Comparison of ENCODE assay signal across 1 fruit fly cellular context in genomic region chr3L:7601122-7601841, dm6.
TF ChIP-seq lines count a peak whose summit lies in the region.

No protein-coding gene starts in this region.

TF ChIP-seq in whole organism, embryonic, 481 proteins besides CTCF, POLR2A, EP300 and RAD21 (continued from another document):
- TF ChIP-seq CG8359 (GFP tag; optimal IDR thresholded peaks at IDR 0.05; lab: Kevin White, UChicago; ENCODE audit: borderline replicate concordance) (no peak), CG7357 (GFP tag; IDR thresholded peaks at IDR 0.05; lab: Robert Waterston, UW) (0 out of 3 replicates have a peak, but pooled peaks have one; percentile 18), D19B (GFP tag; optimal IDR thresholded peaks at IDR 0.05; lab: Kevin White, UChicago) (no peak), CG10959 (GFP tag; IDR thresholded peaks at IDR 0.05; lab: Robert Waterston, UW) (peak; percentile 10; the same call in 1 of the 2 replicates), grau (tag; optimal IDR thresholded peaks at IDR 0.05; lab: Kevin White, UChicago) (no peak), dysf (GFP tag; IDR thresholded peaks at IDR 0.05; lab: Robert Waterston, UW) (0 out of 3 replicates have a peak, but pooled peaks have one; percentile 23), CHES-1-like (GFP tag; optimal IDR thresholded peaks at IDR 0.05; lab: Kevin White, UChicago) (no peak), CG3995 (GFP tag; optimal IDR thresholded peaks at IDR 0.05; lab: Kevin White, UChicago) (no peak), pnt (GFP tag; optimal IDR thresholded peaks at IDR 0.05; lab: Kevin White, UChicago) (no peak), gcm2 (GFP tag; optimal IDR thresholded peaks at IDR 0.05; lab: Kevin White, UChicago) (no peak), CG13296 (GFP tag; optimal IDR thresholded peaks at IDR 0.05; lab: Kevin White, UChicago) (no peak), bcd (GFP tag; optimal IDR thresholded peaks at IDR 0.05; lab: Kevin White, UChicago) (no peak), CG11504 (tag; optimal IDR thresholded peaks at IDR 0.05; lab: Kevin White, UChicago) (peak; percentile 56), CG30431 (GFP tag; optimal IDR thresholded peaks at IDR 0.05; lab: Kevin White, UChicago) (no peak), bigmax (GFP tag; optimal IDR thresholded peaks at IDR 0.05; lab: Kevin White, UChicago) (no peak), Neu2 (GFP tag; optimal IDR thresholded peaks at IDR 0.05; lab: Kevin White, UChicago; ENCODE audit: borderline replicate concordance) (no peak), lilli (GFP tag; optimal IDR thresholded peaks at IDR 0.05; lab: Kevin White, UChicago) (no peak), BEAF-32 (GFP tag; optimal IDR thresholded peaks at IDR 0.05; lab: Kevin White, UChicago) (no peak), Bgb (GFP tag; IDR thresholded peaks at IDR 0.05; lab: Robert Waterston, UW; ENCODE audit: partially characterized antibody) (no peak), pan (optimal IDR thresholded peaks at IDR 0.05; lab: Kevin White, UChicago) (no peak), pan (GFP tag; optimal IDR thresholded peaks at IDR 0.05 in 1 of 2, IDR thresholded peaks at IDR 0.05 in 1 of 2) (peak in 1 of 2 experiments; percentile 56), CG12744 (GFP tag; optimal IDR thresholded peaks at IDR 0.05; lab: Kevin White, UChicago) (no peak), zen2 (GFP tag; IDR thresholded peaks at IDR 0.05; lab: Robert Waterston, UW; ENCODE audit: partially characterized antibody) (no peak), Awh (GFP tag; IDR thresholded peaks at IDR 0.05; lab: Robert Waterston, UW) (peak; percentile 38; the same call in 1 of the 2 replicates), Sox100B (GFP tag; optimal IDR thresholded peaks at IDR 0.05; lab: Kevin White, UChicago) (peak; percentile 37), CG4328 (GFP tag; optimal IDR thresholded peaks at IDR 0.05; lab: Kevin White, UChicago) (no peak), insv (GFP tag; optimal IDR thresholded peaks at IDR 0.05; lab: Kevin White, UChicago) (no peak), chinmo (GFP tag; IDR thresholded peaks at IDR 0.05; lab: Robert Waterston, UW; ENCODE audit: partially characterized antibody) (no peak), bbx (GFP tag; IDR thresholded peaks at IDR 0.05; lab: Robert Waterston, UW; ENCODE audit: partially characterized antibody) (no peak), shn (GFP tag; optimal IDR thresholded peaks at IDR 0.05; lab: Kevin White, UChicago) (no peak), CG16815 (GFP tag; optimal IDR thresholded peaks at IDR 0.05; lab: Kevin White, UChicago) (no peak), CG16779 (GFP tag; IDR thresholded peaks at IDR 0.05; lab: Robert Waterston, UW) (no peak), CG11093 (GFP tag; IDR thresholded peaks at IDR 0.05; lab: Robert Waterston, UW) (no peak), CG10462 (GFP tag; optimal IDR thresholded peaks at IDR 0.05; lab: Kevin White, UChicago) (no peak), CG6175 (GFP tag; IDR thresholded peaks at IDR 0.05; lab: Robert Waterston, UW) (no peak), Asciz (GFP tag; optimal IDR thresholded peaks at IDR 0.05; lab: Kevin White, UChicago) (no peak), Optix (GFP tag; IDR thresholded peaks at IDR 0.05; lab: Robert Waterston, UW) (no peak), ATbp (GFP tag; optimal IDR thresholded peaks at IDR 0.05; lab: Kevin White, UChicago) (peak; percentile 14), lov (optimal IDR thresholded peaks at IDR 0.05; lab: Kevin White, UChicago) (no peak), lov (GFP tag; IDR thresholded peaks at IDR 0.05; lab: Robert Waterston, UW) (no peak), E2f1 (GFP tag; IDR thresholded peaks at IDR 0.05; lab: Robert Waterston, UW) (0 out of 2 replicates have a peak, but pooled peaks have one; percentile 24), CG6854 (GFP tag; optimal IDR thresholded peaks at IDR 0.05; lab: Kevin White, UChicago) (no peak), pzg (GFP tag; optimal IDR thresholded peaks at IDR 0.05; lab: Kevin White, UChicago) (no peak), Doc2 (GFP tag; IDR thresholded peaks at IDR 0.05; lab: Robert Waterston, UW) (no peak), Opbp (GFP tag; IDR thresholded peaks at IDR 0.05; lab: Robert Waterston, UW; ENCODE audit: partially characterized antibody) (no peak), CG8478 (optimal IDR thresholded peaks at IDR 0.05; lab: Kevin White, UChicago) (no peak), CG2120 (GFP tag; optimal IDR thresholded peaks at IDR 0.05; lab: Kevin White, UChicago) (no peak), CG6765 (GFP tag; optimal IDR thresholded peaks at IDR 0.05; lab: Kevin White, UChicago) (no peak), Mad (GFP tag; optimal IDR thresholded peaks at IDR 0.05; lab: Kevin White, UChicago) (no peak), Adf1 (GFP tag; IDR thresholded peaks at IDR 0.05; lab: Robert Waterston, UW) (no peak), CG8924 (tag; optimal IDR thresholded peaks at IDR 0.05; lab: Kevin White, UChicago) (no peak), CG3281 (GFP tag; optimal IDR thresholded peaks at IDR 0.05; lab: Kevin White, UChicago) (no peak), CG15696 (tag; optimal IDR thresholded peaks at IDR 0.05; lab: Kevin White, UChicago) (no peak), Lhr (GFP tag; optimal IDR thresholded peaks at IDR 0.05; lab: Kevin White, UChicago) (no peak), CG4707 (GFP tag; optimal IDR thresholded peaks at IDR 0.05; lab: Kevin White, UChicago) (no peak), CG17802 (tag; optimal IDR thresholded peaks at IDR 0.05; lab: Kevin White, UChicago) (no peak), stc (GFP tag; IDR thresholded peaks at IDR 0.05; lab: Robert Waterston, UW) (no peak), HLH3B (GFP tag; IDR thresholded peaks at IDR 0.05; lab: Robert Waterston, UW) (peak; percentile 47), Hr51 (GFP tag; optimal IDR thresholded peaks at IDR 0.05; lab: Kevin White, UChicago) (peak in 1 of 2 experiments; percentile 37), CG18764 (GFP tag; optimal IDR thresholded peaks at IDR 0.05; lab: Kevin White, UChicago) (no peak), Bdp1 (GFP tag; optimal IDR thresholded peaks at IDR 0.05; lab: Kevin White, UChicago) (no peak), Hr39 (optimal IDR thresholded peaks at IDR 0.05; lab: Kevin White, UChicago) (no peak), fd3F (GFP tag; optimal IDR thresholded peaks at IDR 0.05; lab: Kevin White, UChicago) (no peak), CG11696 (GFP tag; IDR thresholded peaks at IDR 0.05; lab: Robert Waterston, UW) (no peak), Nf-YB (GFP tag; optimal IDR thresholded peaks at IDR 0.05; lab: Kevin White, UChicago) (no peak), peb (GFP tag; IDR thresholded peaks at IDR 0.05; lab: Robert Waterston, UW) (no peak), stwl (tag; optimal IDR thresholded peaks at IDR 0.05; lab: Kevin White, UChicago) (no peak), Hr78 (GFP tag; optimal IDR thresholded peaks at IDR 0.05; lab: Kevin White, UChicago) (no peak), CG9215 (GFP tag; IDR thresholded peaks at IDR 0.05; lab: Robert Waterston, UW) (no peak), CG8290 (GFP tag; optimal IDR thresholded peaks at IDR 0.05; lab: Kevin White, UChicago) (no peak), CG8290 (tag; optimal IDR thresholded peaks at IDR 0.05; lab: Kevin White, UChicago) (no peak), danr (GFP tag; IDR thresholded peaks at IDR 0.05; lab: Robert Waterston, UW) (no peak), Myb (GFP tag; optimal IDR thresholded peaks at IDR 0.05; lab: Kevin White, UChicago) (no peak), run (tag; optimal IDR thresholded peaks at IDR 0.05; lab: Kevin White, UChicago) (no peak), CG1832 (GFP tag; optimal IDR thresholded peaks at IDR 0.05; lab: Kevin White, UChicago) (no peak), GATAe (GFP tag; conservative IDR thresholded peaks at IDR 0.05; lab: Robert Waterston, UW) (no peak), CG3163 (GFP tag; optimal IDR thresholded peaks at IDR 0.05; lab: Kevin White, UChicago) (no peak), sim (GFP tag; IDR thresholded peaks at IDR 0.05; lab: Robert Waterston, UW) (0 out of 2 replicates have a peak, but pooled peaks have one; percentile 8), CG14441 (GFP tag; IDR thresholded peaks at IDR 0.05; lab: Robert Waterston, UW) (0 out of 2 replicates have a peak, but pooled peaks have one; percentile 25), dmrt99B (tag; optimal IDR thresholded peaks at IDR 0.05; lab: Kevin White, UChicago) (peak; percentile 39), CG14050 (GFP tag; IDR thresholded peaks at IDR 0.05; lab: Robert Waterston, UW) (0 out of 3 replicates have a peak, but pooled peaks have one; percentile 22), dmrt11E (tag; optimal IDR thresholded peaks at IDR 0.05; lab: Kevin White, UChicago) (no peak), prd (optimal IDR thresholded peaks at IDR 0.05; lab: Kevin White, UChicago) (no peak), prd (GFP tag; IDR thresholded peaks at IDR 0.05; lab: Robert Waterston, UW) (peak; percentile 32; the same call in 1 of the 3 replicates), CG14667 (GFP tag; IDR thresholded peaks at IDR 0.05; lab: Robert Waterston, UW) (no peak), BtbVII (GFP tag; optimal IDR thresholded peaks at IDR 0.05; lab: Kevin White, UChicago) (no peak), HLH54F (GFP tag; optimal IDR thresholded peaks at IDR 0.05; lab: Kevin White, UChicago) (no peak), br (optimal IDR thresholded peaks at IDR 0.05; lab: Kevin White, UChicago) (no peak), salm (tag; optimal IDR thresholded peaks at IDR 0.05; lab: Kevin White, UChicago) (no peak), CG10274 (GFP tag; optimal IDR thresholded peaks at IDR 0.05; lab: Kevin White, UChicago) (no peak), Ravus (GFP tag; IDR thresholded peaks at IDR 0.05; lab: Robert Waterston, UW) (no peak), ase (GFP tag; IDR thresholded peaks at IDR 0.05; lab: Robert Waterston, UW) (no peak), phol (tag; optimal IDR thresholded peaks at IDR 0.05; lab: Kevin White, UChicago) (peak; percentile 6), wdn (GFP tag; IDR thresholded peaks at IDR 0.05; lab: Robert Waterston, UW) (no peak), CG9727 (GFP tag; optimal IDR thresholded peaks at IDR 0.05; lab: Kevin White, UChicago) (no peak), CG4820 (GFP tag; optimal IDR thresholded peaks at IDR 0.05; lab: Kevin White, UChicago) (no peak), CG7963 (GFP tag; IDR thresholded peaks at IDR 0.05; lab: Robert Waterston, UW; ENCODE audit: partially characterized antibody) (no peak), CG9437 (GFP tag; optimal IDR thresholded peaks at IDR 0.05; lab: Kevin White, UChicago) (no peak), CG5245 (GFP tag; optimal IDR thresholded peaks at IDR 0.05; lab: Kevin White, UChicago) (no peak), pita (GFP tag; optimal IDR thresholded peaks at IDR 0.05; lab: Kevin White, UChicago) (no peak), CG15514 (GFP tag; optimal IDR thresholded peaks at IDR 0.05; lab: Kevin White, UChicago) (no peak), HmgD (GFP tag; optimal IDR thresholded peaks at IDR 0.05; lab: Kevin White, UChicago) (no peak), D (optimal IDR thresholded peaks at IDR 0.05; lab: Kevin White, UChicago) (no peak), D (GFP tag; optimal IDR thresholded peaks at IDR 0.05; lab: Kevin White, UChicago) (no peak), HHEX (GFP tag; optimal IDR thresholded peaks at IDR 0.05; lab: Kevin White, UChicago) (no peak), CG10321 (GFP tag; IDR thresholded peaks at IDR 0.05; lab: Robert Waterston, UW) (no peak), disco-r (GFP tag; optimal IDR thresholded peaks at IDR 0.05; lab: Kevin White, UChicago) (no peak), tio (GFP tag; optimal IDR thresholded peaks at IDR 0.05; lab: Kevin White, UChicago) (no peak), CG9932 (GFP tag; IDR thresholded peaks at IDR 0.05; lab: Robert Waterston, UW) (no peak), CG8388 (GFP tag; optimal IDR thresholded peaks at IDR 0.05; lab: Kevin White, UChicago) (peak; percentile 23), zfh2 (GFP tag; optimal IDR thresholded peaks at IDR 0.05; lab: Kevin White, UChicago) (no peak), Dek (tag; optimal IDR thresholded peaks at IDR 0.05; lab: Kevin White, UChicago) (no peak), CG5180 (GFP tag; optimal IDR thresholded peaks at IDR 0.05; lab: Kevin White, UChicago) (no peak), CG6654 (GFP tag; optimal IDR thresholded peaks at IDR 0.05; lab: Kevin White, UChicago) (no peak), bowl (GFP tag; IDR thresholded peaks at IDR 0.05; lab: Robert Waterston, UW) (no peak), fu2 (GFP tag; optimal IDR thresholded peaks at IDR 0.05; lab: Kevin White, UChicago) (no peak), trem (tag; optimal IDR thresholded peaks at IDR 0.05; lab: Kevin White, UChicago) (no peak), ato (GFP tag; IDR thresholded peaks at IDR 0.05; lab: Robert Waterston, UW; ENCODE audit: partially characterized antibody) (no peak)
